Fruit fly (Drosophila melanogaster): ENCODE data around the gene GluRS-m.

Gene GluRS-m

DNA sequence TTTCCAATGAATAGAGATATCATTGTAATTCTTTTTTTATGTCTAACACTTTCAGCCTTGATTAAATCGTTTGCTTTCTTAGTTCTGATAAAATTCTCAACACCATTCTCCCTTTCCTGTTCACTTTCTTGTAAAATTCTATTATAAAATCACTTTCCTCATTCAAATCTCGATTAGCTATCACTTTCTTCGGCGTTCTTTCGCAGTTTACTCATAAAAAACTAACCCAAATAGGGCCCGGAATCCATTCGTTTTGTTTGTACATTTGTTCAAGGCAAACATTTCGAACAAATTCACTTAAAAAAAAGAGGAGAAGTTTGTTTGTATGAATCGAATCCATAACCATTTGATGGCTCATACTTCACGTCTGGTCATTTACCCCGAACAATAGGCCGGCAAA, 16.6 kb upstream of the GluRS-m start:
- TF ChIP-seq dsx (GFP tag; optimal IDR thresholded peaks at IDR 0.05; ENCODE audit: poor library complexity, severe bottlenecking) (no peak), fkh (GFP tag; optimal IDR thresholded peaks at IDR 0.05) (peak; percentile 41), CG31627 (GFP tag; optimal IDR thresholded peaks at IDR 0.05) (no peak), Hr39 (GFP tag; optimal IDR thresholded peaks at IDR 0.05) (no peak)

- TF ChIP-seq CG11294 (GFP tag; IDR thresholded peaks at IDR 0.05) = no peak
- peak; percentile 55 for TF ChIP-seq fkh (GFP tag; optimal IDR thresholded peaks at IDR 0.05)
Measured at dm6 chr3L:16431056-16431455, 14.1 kb upstream of the GluRS-m start.

dm6 chr3L:16429451-16429850, 12.5 kb upstream of the GluRS-m start:
- TF ChIP-seq CG9139 (GFP tag; optimal IDR thresholded peaks at IDR 0.05) (no peak), CG11902 (GFP tag; optimal IDR thresholded peaks at IDR 0.05) (no peak), CG11762 (GFP tag; optimal IDR thresholded peaks at IDR 0.05; ENCODE audit: insufficient read depth) (no peak)

- no peak for TF ChIP-seq svp (GFP tag)
- no peak for TF ChIP-seq dsx (GFP tag; optimal IDR thresholded peaks at IDR 0.05; ENCODE audit: poor library complexity, severe bottlenecking)
- no peak for TF ChIP-seq esn (GFP tag; optimal IDR thresholded peaks at IDR 0.05)
- TF ChIP-seq CG10669 (GFP tag; optimal IDR thresholded peaks at IDR 0.05) = no peak
- no peak for TF ChIP-seq fd85E (GFP tag; optimal IDR thresholded peaks at IDR 0.05)
- no peak for TF ChIP-seq CG6854 (GFP tag; optimal IDR thresholded peaks at IDR 0.05)
- TF ChIP-seq Smox (GFP tag; optimal IDR thresholded peaks at IDR 0.05) = no peak
- no peak for TF ChIP-seq cyc (GFP tag; optimal IDR thresholded peaks at IDR 0.05)
- no peak for TF ChIP-seq acj6 (GFP tag; optimal IDR thresholded peaks at IDR 0.05)
- TF ChIP-seq CG8632 (GFP tag; optimal IDR thresholded peaks at IDR 0.05) = no peak
- no peak for TF ChIP-seq CG10631 (GFP tag; optimal IDR thresholded peaks at IDR 0.05)
- TF ChIP-seq CG6792 (GFP tag; optimal IDR thresholded peaks at IDR 0.05) = no peak
- TF ChIP-seq OdsH (GFP tag; optimal IDR thresholded peaks at IDR 0.05) = no peak
- no peak for TF ChIP-seq Met (GFP tag; optimal IDR thresholded peaks at IDR 0.05)
- no peak for TF ChIP-seq Sox14 (GFP tag; optimal IDR thresholded peaks at IDR 0.05)
- TF ChIP-seq Sox15 (GFP tag; optimal IDR thresholded peaks at IDR 0.05) = no peak
- no peak for TF ChIP-seq pdm3 (GFP tag; optimal IDR thresholded peaks at IDR 0.05)
- TF ChIP-seq CG8119 (GFP tag; IDR thresholded peaks at IDR 0.05) = no peak
- TF ChIP-seq Blimp-1 (GFP tag; optimal IDR thresholded peaks at IDR 0.05) = no peak
Measured at dm6 chr3L:16419059-16419773, 2.2 kb upstream of the GluRS-m start, which contains the start of the genes TyrRS and CG33158. Gene TyrRS (minus strand): TSS chr3L:16419302. Gene CG33158 (plus strand): TSS chr3L:16419597.

dm6 chr3L:16412394-16412950, 4.5 kb downstream of the GluRS-m start, which contains the start of gene Serinc:
Gene Serinc (plus strand): TSS chr3L:16412722.
- peak; percentile 47 for TF ChIP-seq lz (GFP tag; optimal IDR thresholded peaks at IDR 0.05)
- TF ChIP-seq CG31627 (GFP tag; optimal IDR thresholded peaks at IDR 0.05) = peak; percentile 46
- no peak for TF ChIP-seq CG1621 (tag; optimal IDR thresholded peaks at IDR 0.05)
- TF ChIP-seq cyc (GFP tag; optimal IDR thresholded peaks at IDR 0.05) = peak; percentile 44
- TF ChIP-seq fkh (GFP tag; optimal IDR thresholded peaks at IDR 0.05) = peak; percentile 67
- TF ChIP-seq achi (GFP tag; optimal IDR thresholded peaks at IDR 0.05) = no peak
- TF ChIP-seq Sox14 (GFP tag; optimal IDR thresholded peaks at IDR 0.05) = peak; percentile 87
- 0 out of 2 replicates have a peak, but pooled peaks have one; percentile 23 for TF ChIP-seq CG15336 (GFP tag; IDR thresholded peaks at IDR 0.05)
- TF ChIP-seq CG3032 (tag; optimal IDR thresholded peaks at IDR 0.05) = peak; percentile 8
- TF ChIP-seq esn (GFP tag; optimal IDR thresholded peaks at IDR 0.05) = peak; percentile 39
- TF ChIP-seq Hr39 (GFP tag; optimal IDR thresholded peaks at IDR 0.05) = peak; percentile 37
- TF ChIP-seq dac (GFP tag; optimal IDR thresholded peaks at IDR 0.05) = no peak
- no peak for TF ChIP-seq fd59A (GFP tag; optimal IDR thresholded peaks at IDR 0.05)
- TF ChIP-seq CG16779 (tag; optimal IDR thresholded peaks at IDR 0.05) = no peak
